Fruit fly (Drosophila melanogaster): Measurements from ENCODE around the gene Rab9D.
A peak's percentile ranks its signal among the peaks of the same experiment; 100 is the strongest.

Rab9D gene

dm6 chrX:10615215-10615614, 26.3 kb downstream of the Rab9D start (continued):
- TF ChIP-seq CG6808 (GFP tag; optimal IDR thresholded peaks at IDR 0.05) (peak; percentile 23), Eip78C (GFP tag) (peak; percentile 55), Gug (GFP tag; IDR thresholded peaks at IDR 0.05) (no peak), topi (GFP tag; optimal IDR thresholded peaks at IDR 0.05) (peak; percentile 4)

- TF ChIP-seq esn (GFP tag; optimal IDR thresholded peaks at IDR 0.05), result no peak
- no peak for TF ChIP-seq Ets21C (GFP tag; optimal IDR thresholded peaks at IDR 0.05)
- no peak for TF ChIP-seq Smox (GFP tag; optimal IDR thresholded peaks at IDR 0.05)
- no peak for TF ChIP-seq CG8319 (GFP tag; optimal IDR thresholded peaks at IDR 0.05)
- TF ChIP-seq Sox102F (GFP tag; optimal IDR thresholded peaks at IDR 0.05), result no peak
- no peak for TF ChIP-seq salr (GFP tag; optimal IDR thresholded peaks at IDR 0.05)
- TF ChIP-seq CG6808 (GFP tag; optimal IDR thresholded peaks at IDR 0.05), result no peak
- no peak for TF ChIP-seq dac (GFP tag; optimal IDR thresholded peaks at IDR 0.05)
- no peak for TF ChIP-seq CG11762 (GFP tag; optimal IDR thresholded peaks at IDR 0.05; ENCODE audit: insufficient read depth)
- TF ChIP-seq CG8119 (GFP tag; IDR thresholded peaks at IDR 0.05), result no peak
- TF ChIP-seq Hr39 (GFP tag; optimal IDR thresholded peaks at IDR 0.05), result no peak
- no peak for TF ChIP-seq Ets96B (tag; optimal IDR thresholded peaks at IDR 0.05)
- no peak for TF ChIP-seq CG3032 (tag; optimal IDR thresholded peaks at IDR 0.05)
- TF ChIP-seq pdm3 (GFP tag; optimal IDR thresholded peaks at IDR 0.05), result no peak
- no peak for TF ChIP-seq fkh (GFP tag; optimal IDR thresholded peaks at IDR 0.05)
- TF ChIP-seq CG3919 (GFP tag; optimal IDR thresholded peaks at IDR 0.05), result no peak
- no peak for TF ChIP-seq CG16779 (tag; optimal IDR thresholded peaks at IDR 0.05)
- TF ChIP-seq cyc (GFP tag; optimal IDR thresholded peaks at IDR 0.05), result no peak
- TF ChIP-seq Lpt (GFP tag; optimal IDR thresholded peaks at IDR 0.05), result no peak
- TF ChIP-seq CG7368 (GFP tag; optimal IDR thresholded peaks at IDR 0.05), result no peak
Measured at dm6 chrX:10618491-10618890, 29.6 kb downstream of the Rab9D start.

- TF ChIP-seq CG32006 (GFP tag; optimal IDR thresholded peaks at IDR 0.05) (peak; percentile 61), pdm3 (GFP tag; optimal IDR thresholded peaks at IDR 0.05) (peak; percentile 28), CG10669 (GFP tag; optimal IDR thresholded peaks at IDR 0.05) (peak; percentile 51), Hr4 (GFP tag; optimal IDR thresholded peaks at IDR 0.05) (peak; percentile 26), Blimp-1 (GFP tag; optimal IDR thresholded peaks at IDR 0.05) (no peak), spab (GFP tag; optimal IDR thresholded peaks at IDR 0.05) (peak; percentile 45), Hr39 (GFP tag; optimal IDR thresholded peaks at IDR 0.05) (no peak), Hr38 (GFP tag; optimal IDR thresholded peaks at IDR 0.05) (no peak), CG6276 (GFP tag; optimal IDR thresholded peaks at IDR 0.05) (peak; percentile 41), CG3032 (tag; optimal IDR thresholded peaks at IDR 0.05) (peak; percentile 37), vri (GFP tag; optimal IDR thresholded peaks at IDR 0.05) (no peak), CG8632 (GFP tag; optimal IDR thresholded peaks at IDR 0.05) (peak; percentile 29), CG11294 (GFP tag; IDR thresholded peaks at IDR 0.05) (no peak), CG3919 (GFP tag; optimal IDR thresholded peaks at IDR 0.05) (peak; percentile 20), CG8319 (GFP tag; optimal IDR thresholded peaks at IDR 0.05) (no peak), Ets21C (GFP tag; optimal IDR thresholded peaks at IDR 0.05) (no peak), CG10631 (GFP tag; optimal IDR thresholded peaks at IDR 0.05) (peak; percentile 39), CG6163 (GFP tag; IDR thresholded peaks at IDR 0.05) (peak; percentile 51; the same call in 1 of the 3 replicates), eg (GFP tag; IDR thresholded peaks at IDR 0.05) (0 out of 3 replicates have a peak, but pooled peaks have one; percentile 31), Eip75B (GFP tag; optimal IDR thresholded peaks at IDR 0.05) (peak; percentile 18), dsx (GFP tag; optimal IDR thresholded peaks at IDR 0.05; ENCODE audit: poor library complexity, severe bottlenecking) (peak; percentile 41), lz (GFP tag; optimal IDR thresholded peaks at IDR 0.05) (peak; percentile 23), CG8119 (GFP tag; IDR thresholded peaks at IDR 0.05) (peak; percentile 51), CG11902 (GFP tag; optimal IDR thresholded peaks at IDR 0.05) (no peak), acj6 (GFP tag; optimal IDR thresholded peaks at IDR 0.05) (peak; percentile 39), salr (GFP tag; optimal IDR thresholded peaks at IDR 0.05) (peak in 1 of 2 experiments; percentile 17), CG15336 (GFP tag; IDR thresholded peaks at IDR 0.05) (0 out of 2 replicates have a peak, but pooled peaks have one; percentile 26), Sox15 (GFP tag; optimal IDR thresholded peaks at IDR 0.05) (no peak), esn (GFP tag; optimal IDR thresholded peaks at IDR 0.05) (peak; percentile 31), CG31627 (GFP tag; optimal IDR thresholded peaks at IDR 0.05) (no peak), Met (GFP tag; optimal IDR thresholded peaks at IDR 0.05) (peak; percentile 42), Gug (GFP tag; IDR thresholded peaks at IDR 0.05) (no peak), svp (GFP tag) (peak; percentile 65)
Measured at dm6 chrX:10620144-10621005, 31.5 kb downstream of the Rab9D start, which contains the start of gene CG43347. TSS of gene CG43347 (minus strand) at chrX:10620190.

Measured in whole organism, prepupa.